Worm (Caenorhabditis elegans) whole organism, L2 larva: Measurements from ENCODE around the gene klp-3.

Source experiments
- F13H6.1 ChIP-seq: sonication (generic microtip); optimal IDR thresholded peaks from 2 replicates; lab custom pipeline; 2016; ENCODE audit warnings: missing genetic modification characterization, missing compliant biosample characterization
- aly-2 ChIP-seq: fragments of 150-350 bp; optimal IDR thresholded peaks from 2 replicates; lab custom pipeline; 2014; ENCODE audit warnings: missing biosample characterization, missing genetic modification characterization
- ceh-82 ChIP-seq: fragments of 150-350 bp; optimal IDR thresholded peaks from 2 replicates; lab custom pipeline; 2014; ENCODE audit warnings: missing biosample characterization, missing genetic modification characterization
- lin-13 ChIP-seq: fragments of 150-350 bp; optimal IDR thresholded peaks from 2 replicates; lab custom pipeline; 2014; ENCODE audit warnings: missing biosample characterization, missing genetic modification reagents, missing genetic modification characterization
- nhr-11 ChIP-seq: fragments of 150-350 bp; optimal IDR thresholded peaks from 2 replicates; lab custom pipeline; 2014; ENCODE audit warnings: missing biosample characterization, missing genetic modification characterization
- nhr-25 ChIP-seq: fragments of 150-350 bp; sonication (generic microtip); optimal IDR thresholded peaks from 3 replicates; lab custom pipeline; 2014; ENCODE audit warnings: missing biosample characterization, missing genetic modification characterization
- skn-1 ChIP-seq: sonication (generic microtip); optimal IDR thresholded peaks from 2 replicates; lab custom pipeline; 2017; ENCODE audit warnings: missing biosample characterization, missing genetic modification characterization
- snpc-4 ChIP-seq: fragments of 150-350 bp; optimal IDR thresholded peaks from 2 replicates; lab custom pipeline; 2014; ENCODE audit warnings: missing biosample characterization, missing genetic modification characterization
- unc-39 ChIP-seq: fragments of 150-350 bp; optimal IDR thresholded peaks from 2 replicates; lab custom pipeline; 2014; ENCODE audit warnings: missing biosample characterization, missing genetic modification characterization
- zag-1 ChIP-seq: fragments of 150-350 bp; optimal IDR thresholded peaks from 2 replicates; lab custom pipeline; 2014; ENCODE audit warnings: missing biosample characterization, missing genetic modification characterization
- ztf-11 ChIP-seq: sonication (generic microtip); optimal IDR thresholded peaks from 2 replicates; lab custom pipeline; 2017; ENCODE audit warnings: missing biosample characterization, missing genetic modification characterization

DNA sequence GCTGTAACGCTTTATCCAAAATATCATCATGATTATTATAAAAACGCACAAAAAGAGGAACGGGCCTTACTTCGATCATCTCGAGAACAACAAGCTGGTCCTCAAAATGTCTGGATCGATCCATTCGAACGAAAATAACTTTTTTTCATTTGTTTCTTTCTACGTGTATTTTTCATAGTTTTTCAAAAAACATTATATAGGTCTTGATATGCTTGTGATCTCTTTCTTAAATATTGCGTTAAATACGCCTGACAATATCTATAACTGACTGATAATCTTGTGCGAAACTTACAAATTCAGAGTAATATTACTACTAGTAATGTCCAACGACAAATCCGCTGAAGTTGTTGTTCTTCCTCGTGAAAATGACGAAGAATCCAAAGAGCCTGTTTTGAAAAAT, 15.9 kb downstream of the klp-3 start, which contains the start of gene sds-22:
- TF ChIP-seq lin-13 (no peak), snpc-4 (tag; lab: Kevin White, UChicago) (no peak), aly-2 (tag; lab: Kevin White, UChicago) (no peak), zag-1 (tag; lab: Kevin White, UChicago) (no peak), nhr-25 (no peak), F13H6.1 (tag; lab: Kevin White, UChicago) (no peak), unc-39 (tag; lab: Kevin White, UChicago) (no peak), skn-1 (tag; lab: Kevin White, UChicago) (no peak), ztf-11 (tag; lab: Kevin White, UChicago) (no peak), ceh-82 (no peak), nhr-11 (tag; lab: Kevin White, UChicago) (no peak)
